Worm (Caenorhabditis elegans) whole organism, early embryonic: ENCODE data around the gene F28E10.4.

Experiments used
- ama-1 ChIP-seq: fragments of 150-350 bp; optimal IDR thresholded peaks from 2 replicates; lab custom pipeline; 2014
- ceh-13 ChIP-seq: fragments of 200-800 bp; sonication (Bioruptor generic); optimal IDR thresholded peaks from 2 replicates; lab custom pipeline; 2018; ENCODE audit warnings: mild to moderate bottlenecking, missing genetic modification characterization, missing compliant biosample characterization
- ceh-36 ChIP-seq: sonication (generic microtip); optimal IDR thresholded peaks from 2 replicates; lab custom pipeline; 2016; ENCODE audit warnings: missing genetic modification characterization, inconsistent platforms, missing compliant biosample characterization
- ets-7 ChIP-seq: sonication (generic microtip); optimal IDR thresholded peaks from 2 replicates; lab custom pipeline; 2016; ENCODE audit warnings: missing genotype, missing genetic modification characterization, missing compliant biosample characterization
- flt-1 ChIP-seq: fragments of 200-800 bp; sonication (Bioruptor generic); IDR thresholded peaks from 2 replicates; pipeline ENCODE4 v1.3.6; 2022; ENCODE audit warnings: missing genetic modification characterization, missing compliant biosample characterization
- hmbx-1 ChIP-seq: sonication (generic microtip); optimal IDR thresholded peaks from 2 replicates; lab custom pipeline; 2016; ENCODE audit warnings: mild to moderate bottlenecking, missing genetic modification characterization, missing compliant biosample characterization
- hmg-4 ChIP-seq: fragments of 200-800 bp; sonication (Bioruptor generic); optimal IDR thresholded peaks from 2 replicates; lab custom pipeline; 2018; ENCODE audit warnings: mild to moderate bottlenecking, missing genetic modification characterization, missing compliant biosample characterization
- hnd-1 ChIP-seq: sonication (generic microtip); optimal IDR thresholded peaks from 2 replicates; lab custom pipeline; 2016; ENCODE audit warnings: missing genetic modification characterization, missing compliant biosample characterization
- pes-1 ChIP-seq: fragments of 200-800 bp; sonication (Bioruptor generic); IDR thresholded peaks from 2 replicates; pipeline ENCODE4 v1.3.6; 2022; ENCODE audit warnings: missing genetic modification reagents, missing genetic modification characterization, missing compliant biosample characterization
- scrt-1 ChIP-seq: fragments of 200-800 bp; sonication (Bioruptor generic); IDR thresholded peaks from 2 replicates; pipeline ENCODE4 v1.3.6; 2022; ENCODE audit warnings: missing genetic modification characterization, missing compliant biosample characterization

ce11 chrIV:4570599-4570998 is 3.4 kb upstream of the F28E10.4 start:
- TF ChIP-seq hmg-4 (GFP tag; lab: Kevin White, UChicago) (no peak), scrt-1 (GFP tag; lab: Robert Waterston, UW) (no peak), ama-1 (lab: Kevin White, UChicago) (no peak), flt-1 (GFP tag; lab: Robert Waterston, UW) (no peak), ets-7 (no peak), ceh-36 (tag; lab: Kevin White, UChicago) (no peak), hmbx-1 (tag; lab: Kevin White, UChicago) (no peak), hnd-1 (tag; lab: Kevin White, UChicago) (no peak), pes-1 (no peak), ceh-13 (GFP tag; lab: Kevin White, UChicago) (no peak)
